Worm (Caenorhabditis elegans) whole organism, L4 larva: Measurements from ENCODE around the gene D1022.3.
"Not testable (repeated sequence)": the region's sequence is repeated elsewhere in the genome, so short reads cannot be mapped to it uniquely, and the experiment has no call there.

Experiments used
- F10B5.3 ChIP-seq: sonication (generic microtip); optimal IDR thresholded peaks from 2 replicates; lab custom pipeline; 2016; ENCODE audit warnings: mild to moderate bottlenecking, missing genetic modification characterization, missing compliant biosample characterization
- T26A8.4 ChIP-seq: fragments of 200-800 bp; sonication (Bioruptor generic); IDR thresholded peaks from 2 replicates; pipeline ENCODE4 v1.3.6; 2022; ENCODE audit warnings: missing genetic modification characterization, missing compliant biosample characterization
- Y105C5A.15 ChIP-seq: fragments of 200-800 bp; sonication (Bioruptor generic); IDR thresholded peaks from 2 replicates; pipeline ENCODE4 v1.3.6; 2022; ENCODE audit warnings: missing genetic modification characterization, missing compliant biosample characterization
- ZK337.2 ChIP-seq: fragments of 200-800 bp; sonication (Bioruptor generic); IDR thresholded peaks from 2 replicates; pipeline ENCODE4 v1.3.6; 2022; ENCODE audit warnings: missing genetic modification reagents, missing genetic modification characterization, missing compliant biosample characterization
- ZK546.5 ChIP-seq, 2 experiments: sonication (generic microtip); optimal IDR thresholded peaks; 2 replicates each; lab custom pipeline; 2017; ENCODE audit warnings: missing biosample characterization in 2 of 2, missing genetic modification characterization in 2 of 2
- aha-1 ChIP-seq: fragments of 150-350 bp; peaks from one replicate; lab custom pipeline; 2014; ENCODE audit warnings: missing biosample characterization, missing genetic modification characterization
- ama-1 ChIP-seq: fragments of 150-350 bp; optimal IDR thresholded peaks from 2 replicates; lab custom pipeline; 2014; ENCODE audit warnings: inconsistent platforms, mixed read lengths
- ceh-20 ChIP-seq: fragments of 200-800 bp; sonication (Bioruptor generic); IDR thresholded peaks from 2 replicates; pipeline ENCODE4 v1.3.6; 2022; ENCODE audit warnings: missing genetic modification reagents, missing genetic modification characterization, missing compliant biosample characterization
- ceh-28 ChIP-seq: fragments of 150-350 bp; optimal IDR thresholded peaks from 2 replicates; lab custom pipeline; 2014; ENCODE audit warnings: missing biosample characterization, missing genetic modification reagents, missing genetic modification characterization
- ceh-62 ChIP-seq: sonication (generic microtip); optimal IDR thresholded peaks from 2 replicates; lab custom pipeline; 2017; ENCODE audit warnings: missing biosample characterization, missing genetic modification characterization
- ces-1 ChIP-seq: fragments of 150-350 bp; sonication (generic microtip); optimal IDR thresholded peaks from 4 replicates; lab custom pipeline; 2014; ENCODE audit warnings: missing biosample characterization, missing genetic modification reagents, missing genetic modification characterization
- ctbp-1 ChIP-seq: fragments of 200-800 bp; sonication (Bioruptor generic); IDR thresholded peaks from 2 replicates; pipeline ENCODE4 v1.3.6; 2022; ENCODE audit warnings: missing genetic modification reagents, missing genetic modification characterization, missing compliant biosample characterization
- daf-12 ChIP-seq: fragments of 150-350 bp; optimal IDR thresholded peaks from 2 replicates; lab custom pipeline; 2014; ENCODE audit warnings: missing biosample characterization, missing genetic modification reagents, missing genetic modification characterization
- daf-8 ChIP-seq: fragments of 200-800 bp; sonication (Bioruptor generic); IDR thresholded peaks from 2 replicates; pipeline ENCODE4 v1.3.6; 2022; ENCODE audit warnings: missing genetic modification characterization, missing compliant biosample characterization
- dmd-6 ChIP-seq: fragments of 200-800 bp; sonication (Bioruptor generic); IDR thresholded peaks from 2 replicates; pipeline ENCODE4 v1.3.6; 2022; ENCODE audit warnings: missing genetic modification reagents, missing genetic modification characterization, missing compliant biosample characterization
- dmd-8 ChIP-seq: fragments of 200-800 bp; sonication (Bioruptor generic); IDR thresholded peaks from 2 replicates; pipeline ENCODE4 v1.3.6; 2022; ENCODE audit warnings: missing genetic modification characterization, missing compliant biosample characterization
- duxl-1 ChIP-seq: sonication (generic microtip); optimal IDR thresholded peaks from 2 replicates; lab custom pipeline; 2016; ENCODE audit warnings: mild to moderate bottlenecking, missing genetic modification characterization, moderate library complexity, missing compliant biosample characterization; ENCODE audit not compliant: poor library complexity
- hif-1 ChIP-seq, 2 experiments: sonication (generic microtip); optimal IDR thresholded peaks; 2 replicates each; lab custom pipeline; 2016 to 2017; ENCODE audit warnings: missing compliant biosample characterization in 2 of 2, missing genetic modification characterization in 2 of 2, missing genetic modification reagents in 2 of 2, missing genotype in 2 of 2, mild to moderate bottlenecking in 1 of 2
- jun-1 ChIP-seq: fragments of 150-350 bp; optimal IDR thresholded peaks from 2 replicates; lab custom pipeline; 2014; ENCODE audit warnings: missing biosample characterization, missing genetic modification reagents, missing genetic modification characterization
- lim-7 ChIP-seq: fragments of 200-800 bp; sonication (Bioruptor generic); IDR thresholded peaks from 2 replicates; pipeline ENCODE4 v1.3.6; 2022; ENCODE audit warnings: missing genetic modification characterization, missing compliant biosample characterization
- lin-1 ChIP-seq: fragments of 200-800 bp; sonication (Bioruptor generic); IDR thresholded peaks from 2 replicates; pipeline ENCODE4 v1.3.6; 2022; ENCODE audit warnings: missing genetic modification reagents, missing genetic modification characterization, missing compliant biosample characterization
- lin-15B ChIP-seq: fragments of 150-350 bp; sonication (generic microtip); optimal IDR thresholded peaks from 3 replicates; lab custom pipeline; 2014; ENCODE audit warnings: missing biosample characterization, missing genetic modification characterization
- lin-39 ChIP-seq: fragments of 150-350 bp; optimal IDR thresholded peaks from 2 replicates; lab custom pipeline; 2014; ENCODE audit warnings: missing biosample characterization, missing genetic modification reagents, missing genetic modification characterization
- lir-3 ChIP-seq: sonication (generic microtip); optimal IDR thresholded peaks from 2 replicates; lab custom pipeline; 2016; ENCODE audit warnings: mild to moderate bottlenecking, missing genetic modification characterization, missing compliant biosample characterization
- madf-9 ChIP-seq: fragments of 200-800 bp; sonication (Bioruptor generic); conservative IDR thresholded peaks from 2 replicates; pipeline ENCODE4 v1.3.6; 2022; ENCODE audit warnings: missing genetic modification reagents, missing genetic modification characterization, missing compliant biosample characterization
- mes-2 ChIP-seq: sonication (generic microtip); optimal IDR thresholded peaks from 2 replicates; lab custom pipeline; 2016; ENCODE audit warnings: missing genotype, mild to moderate bottlenecking, missing genetic modification characterization, missing compliant biosample characterization; ENCODE audit not compliant: poor library complexity, severe bottlenecking
- nhr-41 ChIP-seq: fragments of 200-800 bp; sonication (Bioruptor generic); IDR thresholded peaks from 2 replicates; pipeline ENCODE4 v1.3.6; 2022; ENCODE audit warnings: missing genetic modification reagents, missing genetic modification characterization, missing compliant biosample characterization
- nhr-48 ChIP-seq: sonication (generic microtip); optimal IDR thresholded peaks from 2 replicates; lab custom pipeline; 2016; ENCODE audit warnings: mild to moderate bottlenecking, missing genetic modification characterization, missing compliant biosample characterization
- pha-4 ChIP-seq, 2 experiments: fragments of 150-350 bp in 1 of 2; fragments of 200-800 bp in 1 of 2; sonication (Bioruptor generic) in 1 of 2; IDR thresholded peaks in 1 of 2; optimal IDR thresholded peaks in 1 of 2; 2 replicates each; pipeline versions ENCODE4 v1.3.6 to Lab custom; 2014 to 2022; ENCODE audit warnings: missing genetic modification characterization in 2 of 2, missing genetic modification reagents in 2 of 2, missing biosample characterization in 1 of 2, missing compliant biosample characterization in 1 of 2
- set-16 ChIP-seq: fragments of 200-800 bp; sonication (Bioruptor generic); IDR thresholded peaks from 2 replicates; pipeline ENCODE4 v1.3.6; 2022; ENCODE audit warnings: missing genetic modification reagents, missing genetic modification characterization, missing compliant biosample characterization
- skn-1 ChIP-seq: fragments of 150-350 bp; optimal IDR thresholded peaks from 2 replicates; lab custom pipeline; 2014; ENCODE audit warnings: missing biosample characterization, missing genetic modification characterization
- spr-3 ChIP-seq: fragments of 200-800 bp; sonication (Bioruptor generic); optimal IDR thresholded peaks from 2 replicates; lab custom pipeline; 2018; ENCODE audit warnings: mild to moderate bottlenecking, missing genetic modification characterization, missing compliant biosample characterization
- vab-7 ChIP-seq: fragments of 200-800 bp; sonication (Bioruptor generic); IDR thresholded peaks from 2 replicates; pipeline ENCODE4 v1.3.6; 2022; ENCODE audit warnings: missing genetic modification reagents, missing genetic modification characterization, missing compliant biosample characterization

D1022.3 gene

DNA sequence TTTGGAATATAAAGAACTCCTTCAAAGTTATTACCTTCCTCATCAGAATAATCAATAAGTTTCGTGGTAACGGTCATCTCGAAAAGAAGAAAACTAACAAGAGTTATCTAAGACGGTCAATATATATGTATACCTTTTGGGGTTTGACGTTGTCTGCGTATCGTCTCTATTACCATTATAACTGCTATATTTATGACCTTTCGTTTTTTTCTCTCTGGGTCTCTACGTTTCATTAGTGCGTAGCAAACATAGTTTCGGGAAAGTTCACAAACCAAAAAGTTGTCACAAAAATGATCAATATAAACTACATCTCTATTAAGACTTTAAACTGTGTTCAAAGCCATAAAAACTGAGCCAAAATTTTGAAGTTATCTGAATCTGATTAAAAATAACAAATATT lies 1.1 kb upstream of the D1022.3 start, which contains the start of gene D1022.4 (continued):
- TF ChIP-seq ctbp-1 (GFP tag; lab: Robert Waterston, UW), result no peak

DNA sequence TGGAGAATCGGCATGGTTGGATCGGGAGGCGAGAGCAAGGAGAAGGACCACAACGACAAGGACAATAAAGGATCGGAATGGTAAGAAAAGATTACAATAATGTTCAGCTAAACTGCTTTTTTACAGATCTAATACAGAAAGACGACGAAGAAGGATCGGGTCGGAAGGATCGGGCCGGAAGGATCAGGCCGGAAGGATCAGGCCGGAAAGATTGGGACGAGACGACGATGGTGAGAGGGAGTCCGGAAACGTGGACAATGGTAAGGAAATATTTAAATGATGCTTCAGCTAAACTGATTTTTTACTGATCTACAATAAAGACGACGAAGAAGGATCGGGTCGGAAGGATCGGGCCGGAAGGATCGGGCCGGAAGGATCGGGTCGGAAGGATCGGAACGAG lies 9.4 kb downstream of the D1022.3 start:
- TF ChIP-seq dmd-8 (GFP tag; lab: Robert Waterston, UW) (peak; percentile 62; the same call in 1 of the 2 replicates), Y105C5A.15 (0 out of 2 replicates have a peak, but pooled peaks have one; percentile 53), set-16 (GFP tag; lab: Robert Waterston, UW) (peak; percentile 74)
- TF ChIP-seq, all 104 proteins: peak for 3; not testable (repeated sequence) for 101

DNA sequence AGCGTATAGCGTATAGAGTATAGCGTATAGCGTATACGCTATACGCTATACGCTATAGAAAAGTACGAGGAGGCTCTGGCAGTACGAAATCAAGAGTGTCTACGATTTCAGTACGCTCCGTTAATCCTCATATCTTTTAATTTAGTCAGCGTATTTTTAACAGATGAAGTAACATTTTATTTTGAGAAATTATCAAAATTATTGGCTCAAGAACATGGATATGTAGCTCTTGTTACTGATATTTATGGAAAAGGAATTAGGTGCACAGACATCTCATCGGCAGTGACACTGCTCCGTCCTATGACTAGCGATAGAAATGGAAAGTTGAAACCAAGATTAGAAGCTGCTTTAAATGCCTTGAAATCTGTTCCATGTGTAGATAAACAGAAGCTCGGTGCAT lies 21.1 kb downstream of the D1022.3 start, which contains the start of gene K02A2.1:
TSS of gene K02A2.1 (plus strand) at position 301 of the 400 bp plus-strand sequence.
- TF ChIP-seq nhr-48; ctbp-1 (GFP tag; lab: Robert Waterston, UW); ceh-28 (tag; lab: Kevin White, UChicago): not testable (repeated sequence)

DNA sequence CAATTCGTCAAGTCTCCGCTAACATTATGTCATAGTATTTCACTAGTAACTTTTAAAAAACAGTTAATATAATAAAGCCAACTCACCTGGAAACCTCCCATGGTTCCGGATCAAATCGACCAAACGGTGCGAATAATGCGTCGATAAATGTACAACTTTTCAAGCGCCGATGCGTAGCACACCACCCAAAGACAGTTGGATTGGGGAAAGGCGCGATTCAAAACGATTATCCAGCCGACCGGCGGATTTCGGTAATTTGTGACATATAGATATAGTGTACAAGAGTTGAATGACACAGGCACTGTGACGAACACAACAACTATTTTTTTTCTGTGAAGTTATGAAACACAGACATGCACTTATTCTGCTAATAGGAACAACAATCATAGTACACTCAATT lies 21.9 kb downstream of the D1022.3 start, which contains the start of gene kcc-3:
TSS of gene kcc-3 (minus strand) at position 101 of the 400 bp plus-strand sequence.
- TF ChIP-seq ama-1 (lab: Kevin White, UChicago), result no peak
- no peak for TF ChIP-seq lin-39 (tag; lab: Kevin White, UChicago)
- TF ChIP-seq pha-4 (GFP tag; IDR thresholded peaks at IDR 0.05; lab: Robert Waterston, UW), result no peak
- TF ChIP-seq pha-4 (tag; optimal IDR thresholded peaks at IDR 0.05; lab: Kevin White, UChicago), result no peak
- no peak for TF ChIP-seq hif-1 (tag; optimal IDR thresholded peaks at IDR 0.05; lab: Kevin White, UChicago)
- TF ChIP-seq ceh-20 (GFP tag; lab: Robert Waterston, UW), result no peak
- TF ChIP-seq daf-12 (tag; lab: Kevin White, UChicago), result no peak
- TF ChIP-seq spr-3, result no peak
- no peak for TF ChIP-seq F10B5.3 (tag; lab: Kevin White, UChicago)
- TF ChIP-seq jun-1 (tag; lab: Kevin White, UChicago), result no peak
- no peak for TF ChIP-seq duxl-1 (tag; lab: Kevin White, UChicago)
- TF ChIP-seq ces-1 (GFP tag; lab: Kevin White, UChicago), result no peak
- TF ChIP-seq lin-15B (tag; lab: Kevin White, UChicago), result no peak
- no peak for TF ChIP-seq ZK337.2 (GFP tag; lab: Robert Waterston, UW)
- TF ChIP-seq aha-1 (tag; lab: Kevin White, UChicago), result no peak
- TF ChIP-seq, all 104 proteins: peak for 0

DNA sequence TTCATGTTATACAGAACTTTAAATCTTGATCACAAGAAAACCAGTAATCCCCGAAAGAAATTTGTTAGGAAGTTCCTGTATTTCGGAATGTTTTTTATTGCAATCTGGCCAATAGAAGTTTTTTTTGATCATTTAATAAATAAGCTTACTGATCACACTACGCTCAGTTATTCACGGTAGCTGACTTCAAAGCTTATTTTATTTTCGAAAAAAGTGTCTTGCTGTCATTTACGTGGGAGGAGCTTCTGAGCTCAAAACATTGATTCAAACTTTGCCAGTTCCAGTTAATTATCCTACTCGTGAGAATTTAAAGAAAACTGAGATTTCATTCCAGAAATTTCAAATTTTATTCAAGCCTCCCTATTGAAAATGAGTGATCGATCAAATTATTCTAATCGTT lies 23.8 kb downstream of the D1022.3 start, which contains the start of gene srd-54:
TSS of gene srd-54 (plus strand) at position 301 of the 400 bp plus-strand sequence.
- TF ChIP-seq skn-1 (tag; lab: Kevin White, UChicago) (no peak), daf-8 (GFP tag; lab: Robert Waterston, UW) (no peak), set-16 (GFP tag; lab: Robert Waterston, UW) (no peak), ZK546.5 (tag; optimal IDR thresholded peaks at IDR 0.05; lab: Kevin White, UChicago) (no peak), madf-9 (GFP tag; lab: Robert Waterston, UW) (no peak), T26A8.4 (GFP tag; lab: Robert Waterston, UW) (no peak), ceh-62 (tag; lab: Kevin White, UChicago) (no peak), ceh-28 (tag; lab: Kevin White, UChicago) (no peak), mes-2 (no peak), lin-1 (GFP tag; lab: Robert Waterston, UW) (no peak), vab-7 (no peak), lim-7 (GFP tag; lab: Robert Waterston, UW) (no peak), lir-3 (tag; lab: Kevin White, UChicago) (no peak), nhr-41 (GFP tag; lab: Robert Waterston, UW) (no peak), dmd-6 (GFP tag; lab: Robert Waterston, UW) (no peak), ceh-20 (GFP tag; lab: Robert Waterston, UW) (no peak)
